Worm (Caenorhabditis elegans) whole organism, L4/young adult: Measurements from ENCODE around the gene ztf-18.

Experiments
- W03F9.2 ChIP-seq: fragments of 150-350 bp; optimal IDR thresholded peaks from 2 replicates; lab custom pipeline; 2014; ENCODE audit warnings: missing biosample characterization, missing genetic modification characterization
- dao-5 ChIP-seq: sonication (generic microtip); optimal IDR thresholded peaks from 2 replicates; lab custom pipeline; 2016; ENCODE audit warnings: missing genotype, missing genetic modification characterization, moderate library complexity, missing compliant biosample characterization
- him-1 ChIP-seq: sonication (generic microtip); optimal IDR thresholded peaks from 2 replicates; lab custom pipeline; 2016; ENCODE audit warnings: missing genotype, missing genetic modification reagents, missing genetic modification characterization, missing compliant biosample characterization

Gene ztf-18

DNA sequence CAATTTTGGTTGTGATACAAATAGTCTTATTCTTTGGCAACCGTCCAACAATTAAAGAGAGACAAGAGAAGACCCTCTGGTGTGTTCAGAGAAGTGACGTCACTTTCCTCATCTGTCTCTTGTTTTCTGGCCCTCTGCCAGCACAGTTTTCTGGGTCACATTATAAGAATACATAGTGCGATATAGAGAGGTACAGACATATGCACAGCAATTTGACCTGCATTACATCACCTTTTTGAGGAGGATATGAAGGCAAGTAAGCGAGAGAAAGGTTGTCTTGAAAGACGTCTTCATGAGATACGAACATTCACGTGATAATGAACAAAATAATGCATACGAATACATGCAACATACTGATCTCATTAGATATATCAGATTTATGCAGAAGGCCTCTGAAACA lies 25.0 kb downstream of the ztf-18 start:
- no peak for TF ChIP-seq W03F9.2
- no peak for TF ChIP-seq him-1 (tag; lab: Kevin White, UChicago)
- TF ChIP-seq dao-5: no peak

DNA sequence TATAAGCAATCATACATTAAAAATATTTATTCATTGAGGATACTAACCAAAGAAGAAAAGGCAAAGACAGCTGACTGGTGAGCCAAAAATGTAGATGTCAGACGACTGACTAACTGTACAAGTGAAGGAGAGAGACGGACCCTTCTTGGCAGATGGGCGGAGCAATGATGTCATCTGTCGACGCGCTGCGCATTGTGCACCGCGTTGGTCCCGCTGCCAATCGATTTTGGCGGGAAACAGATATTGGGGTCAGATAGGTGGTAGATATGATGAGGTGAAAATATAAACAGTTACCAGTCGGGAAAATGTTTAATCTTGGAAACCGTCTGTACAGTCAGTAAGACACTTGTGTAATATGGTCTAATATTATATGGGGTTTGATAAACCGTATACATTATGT lies 25.6 kb downstream of the ztf-18 start, which contains the start of gene T24C4.2:
Gene T24C4.2, minus strand, starts transcription at position 101 of the 400 bp plus-strand sequence.
- TF ChIP-seq him-1 (tag; lab: Kevin White, UChicago) (no peak), W03F9.2 (no peak), dao-5 (no peak)

DNA sequence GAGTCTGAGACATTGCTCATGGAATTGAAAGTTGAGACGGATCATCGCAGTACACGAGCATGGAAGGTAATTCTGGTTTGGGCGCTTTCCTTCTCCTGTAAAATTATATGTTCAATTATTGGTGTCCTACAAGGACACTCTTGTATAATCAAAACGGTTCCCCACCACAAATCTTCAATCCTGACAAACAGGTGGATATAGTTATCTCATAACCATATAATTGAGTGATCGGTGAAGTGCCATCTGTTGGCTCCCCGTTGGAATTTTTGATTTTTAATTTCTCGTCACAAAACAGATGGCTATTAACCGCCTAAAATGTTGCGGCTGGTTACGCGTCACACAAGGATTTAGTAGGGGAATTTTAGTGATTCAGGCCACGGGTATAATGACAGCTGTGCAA lies 26.6 kb downstream of the ztf-18 start:
- no peak for TF ChIP-seq him-1 (tag; lab: Kevin White, UChicago)
- no peak for TF ChIP-seq dao-5
- no peak for TF ChIP-seq W03F9.2

DNA sequence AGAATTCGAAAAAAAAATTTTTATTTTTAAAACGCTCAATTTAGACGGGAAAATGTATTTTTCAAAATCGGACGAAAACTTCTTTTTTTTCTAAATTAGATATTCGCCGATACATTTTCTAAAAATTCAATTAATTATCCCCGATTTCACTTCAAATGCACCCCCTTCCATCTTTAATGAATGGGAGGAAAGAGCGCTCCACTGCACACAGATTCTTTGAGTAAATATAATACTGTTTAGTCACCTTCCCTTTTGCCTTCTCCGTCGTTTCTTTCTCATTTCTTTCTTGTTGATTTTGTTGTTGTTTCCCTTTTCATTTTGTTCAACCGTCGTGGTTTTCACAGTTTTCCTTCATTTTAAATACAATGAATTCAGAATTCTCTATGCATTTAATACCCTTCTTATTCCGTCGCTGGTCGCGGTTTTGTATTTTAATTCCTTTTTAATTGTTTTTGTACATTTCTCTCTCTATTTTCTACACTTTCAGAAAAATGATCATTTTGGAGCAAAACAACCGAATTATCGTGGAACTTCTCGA lies 33.6 kb downstream of the ztf-18 start, which contains the start of gene arx-4:
Gene arx-4, plus strand, starts transcription at position 488 of the 538 bp plus-strand sequence.
- TF ChIP-seq W03F9.2: no peak
- TF ChIP-seq him-1 (tag; lab: Kevin White, UChicago): no peak
- no peak for TF ChIP-seq dao-5

DNA sequence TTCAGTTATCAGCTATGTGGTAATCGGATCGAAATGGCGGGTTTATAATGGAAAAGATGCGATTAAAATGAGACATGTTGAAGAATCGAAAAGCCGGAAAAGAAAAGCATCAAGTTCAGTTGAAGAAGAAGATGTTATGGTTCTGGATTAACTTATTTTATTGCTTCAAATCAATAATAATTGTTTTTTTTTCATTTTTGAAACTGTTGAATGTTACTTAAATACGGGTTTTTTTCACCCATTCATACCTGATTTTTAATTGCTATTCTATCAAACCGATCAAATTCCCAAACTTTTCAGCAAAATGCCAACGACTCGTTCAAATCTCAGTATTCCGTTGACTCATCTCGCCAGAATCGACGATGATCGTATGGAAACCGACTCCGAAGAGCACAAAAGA lies 35.6 kb downstream of the ztf-18 start, which contains the start of gene exos-4.2:
Gene exos-4.2, plus strand, starts transcription at position 301 of the 400 bp plus-strand sequence.
- TF ChIP-seq W03F9.2 (no peak), dao-5 (no peak), him-1 (tag; lab: Kevin White, UChicago) (no peak)

DNA sequence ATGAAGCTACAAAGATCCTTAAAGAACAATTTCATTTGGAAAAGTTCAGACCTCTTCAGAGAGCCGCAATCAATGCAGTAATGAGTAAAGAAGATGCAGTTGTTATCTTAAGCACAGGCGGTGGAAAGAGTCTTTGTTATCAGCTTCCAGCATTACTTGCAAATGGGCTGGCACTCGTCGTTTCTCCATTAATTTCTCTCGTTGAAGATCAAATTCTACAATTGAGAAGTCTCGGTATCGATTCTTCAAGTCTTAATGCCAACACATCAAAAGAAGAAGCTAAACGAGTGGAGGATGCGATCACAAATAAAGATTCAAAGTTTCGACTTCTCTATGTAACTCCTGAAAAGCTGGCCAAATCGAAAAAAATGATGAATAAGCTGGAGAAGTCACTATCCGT lies 38.6 kb downstream of the ztf-18 start:
- TF ChIP-seq W03F9.2: no peak
- TF ChIP-seq dao-5: no peak
- TF ChIP-seq him-1 (tag; lab: Kevin White, UChicago): no peak

DNA sequence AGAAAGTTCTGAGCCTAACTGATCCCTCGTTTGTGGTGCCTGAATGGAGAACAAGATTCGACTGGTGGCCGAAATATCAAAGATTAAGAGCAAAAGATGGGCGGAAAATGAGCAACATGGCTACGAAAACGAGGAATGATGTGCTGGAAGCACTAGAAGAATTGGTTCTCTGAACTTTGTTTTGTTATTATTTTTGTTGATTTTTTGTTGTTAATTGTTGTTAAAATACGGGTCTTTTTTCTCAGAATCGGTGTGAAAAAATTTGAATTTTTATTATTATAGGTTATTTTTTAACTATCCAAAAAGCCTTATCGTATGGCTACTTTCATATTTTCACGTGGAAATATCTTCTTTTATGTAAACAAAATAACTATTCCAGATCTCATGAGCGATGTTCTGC lies 39.3 kb downstream of the ztf-18 start, which contains the start of gene K02F3.12:
Gene K02F3.12, plus strand, starts transcription at position 301 of the 400 bp plus-strand sequence.
- no peak for TF ChIP-seq dao-5
- no peak for TF ChIP-seq W03F9.2
- TF ChIP-seq him-1 (tag; lab: Kevin White, UChicago): no peak

DNA sequence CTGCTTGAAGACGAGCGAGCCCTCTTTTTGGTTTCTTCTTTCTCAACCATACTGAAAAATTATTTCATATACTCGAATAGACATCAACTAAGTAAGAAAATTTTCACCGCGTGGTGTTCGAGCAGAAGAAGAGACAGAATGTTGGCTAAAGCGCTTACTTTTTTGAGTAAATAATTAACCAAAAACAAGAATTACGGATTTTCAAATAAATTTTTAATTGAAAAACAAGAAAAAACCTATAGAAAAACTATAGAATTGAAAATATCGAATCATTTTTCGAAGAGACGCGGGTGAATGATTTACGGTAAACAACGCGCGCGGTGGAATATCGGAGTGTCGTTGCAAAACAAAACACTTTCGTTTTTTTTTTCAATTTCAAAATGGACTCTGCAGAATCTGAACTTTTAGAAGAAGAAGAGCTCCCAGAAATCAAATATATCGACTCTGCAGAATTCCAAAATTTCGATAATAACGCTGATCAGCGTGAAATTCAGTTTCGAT lies 41.6 kb downstream of the ztf-18 start, which contains the start of the genes rnp-5 and tag-51:
Gene rnp-5, minus strand, starts transcription at position 51 of the 501 bp plus-strand sequence.
Gene tag-51, plus strand, starts transcription at position 363 of the 501 bp plus-strand sequence.
- TF ChIP-seq W03F9.2: no peak

DNA sequence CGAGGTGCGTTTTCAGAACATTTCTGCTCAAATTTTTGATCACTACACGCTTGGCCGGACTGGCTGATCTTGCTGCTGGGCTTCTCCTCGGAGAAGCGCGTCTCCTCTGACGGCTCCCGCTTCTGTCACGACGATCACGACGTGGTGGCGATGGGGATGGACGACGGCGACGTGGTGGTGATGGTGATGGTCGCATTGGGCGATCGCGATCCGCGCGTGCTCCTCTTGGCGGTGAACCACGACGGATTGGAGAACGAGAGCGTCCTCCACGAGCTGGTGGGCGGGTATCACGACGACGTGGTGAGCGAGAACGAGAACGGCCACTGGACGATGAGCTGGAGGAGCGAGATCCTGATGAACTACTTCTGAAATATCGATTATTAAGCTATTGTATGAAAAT lies 42.1 kb downstream of the ztf-18 start:
- TF ChIP-seq him-1 (tag; lab: Kevin White, UChicago) (no peak), dao-5 (no peak), W03F9.2 (no peak)

DNA sequence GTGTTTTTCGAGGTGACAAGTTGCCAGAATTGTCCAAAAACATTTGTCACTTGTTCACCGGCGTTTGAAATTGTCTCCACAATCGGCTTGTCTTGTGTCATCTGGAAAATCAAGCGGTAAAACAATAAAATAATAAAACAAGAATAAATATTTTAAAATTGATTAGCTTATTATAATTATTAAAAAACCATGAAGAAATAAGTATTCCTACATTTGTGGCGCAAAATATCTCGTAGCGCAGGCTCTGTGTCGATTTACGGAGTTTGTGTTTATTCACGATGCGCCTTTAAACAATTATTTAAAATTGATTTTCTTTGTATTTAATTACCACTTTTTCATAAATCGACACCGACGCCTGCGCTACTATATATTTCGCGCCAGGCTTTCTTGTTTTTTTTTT lies 43.2 kb downstream of the ztf-18 start, which contains the start of gene moma-1:
Gene moma-1, minus strand, starts transcription at position 101 of the 400 bp plus-strand sequence.
- TF ChIP-seq him-1 (tag; lab: Kevin White, UChicago) (no peak), W03F9.2 (no peak), dao-5 (no peak)

DNA sequence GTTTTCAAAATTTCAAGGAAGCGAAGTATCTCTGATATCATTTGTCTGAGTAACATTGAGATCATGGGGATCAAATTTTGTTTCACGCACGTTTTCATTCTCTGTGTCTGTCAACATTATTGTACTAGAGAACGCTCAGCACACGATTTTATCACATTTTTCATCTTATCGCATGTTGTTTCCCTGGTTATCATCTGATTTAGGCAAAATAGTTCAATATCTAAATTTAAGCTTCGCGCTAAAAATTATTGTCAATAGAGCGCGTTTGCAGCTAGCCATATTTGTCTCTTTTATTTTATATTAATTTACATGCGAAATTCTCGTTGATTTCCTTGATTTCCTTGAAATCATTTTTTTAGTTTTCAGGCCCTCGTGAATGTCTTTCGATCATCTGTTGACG lies 50.0 kb downstream of the ztf-18 start, which contains the start of gene K02F3.2:
Gene K02F3.2, plus strand, starts transcription at position 357 of the 400 bp plus-strand sequence.
- TF ChIP-seq dao-5 (no peak), him-1 (tag; lab: Kevin White, UChicago) (no peak), W03F9.2 (no peak)

DNA sequence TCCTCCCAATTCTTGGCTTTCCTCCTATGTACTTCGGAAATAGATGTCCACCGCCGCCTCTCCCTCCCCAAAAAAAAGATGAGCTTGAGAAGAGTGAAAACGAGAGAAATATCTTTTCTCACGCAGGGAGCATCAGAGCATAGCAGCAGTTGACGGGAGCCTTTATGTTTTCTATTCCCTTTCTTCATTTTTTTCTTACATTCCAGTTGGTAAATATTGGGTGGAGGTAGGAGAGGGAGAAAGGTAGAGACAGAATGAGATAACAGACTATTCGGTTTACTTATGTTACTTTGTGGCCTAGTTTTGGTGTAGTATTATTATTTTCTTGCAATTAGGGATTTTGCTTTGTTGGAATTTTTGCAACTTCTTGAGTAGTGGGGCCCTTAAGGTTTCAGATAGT lies 50.9 kb downstream of the ztf-18 start:
- no peak for TF ChIP-seq W03F9.2
- TF ChIP-seq dao-5: no peak
- TF ChIP-seq him-1 (tag; lab: Kevin White, UChicago): no peak

DNA sequence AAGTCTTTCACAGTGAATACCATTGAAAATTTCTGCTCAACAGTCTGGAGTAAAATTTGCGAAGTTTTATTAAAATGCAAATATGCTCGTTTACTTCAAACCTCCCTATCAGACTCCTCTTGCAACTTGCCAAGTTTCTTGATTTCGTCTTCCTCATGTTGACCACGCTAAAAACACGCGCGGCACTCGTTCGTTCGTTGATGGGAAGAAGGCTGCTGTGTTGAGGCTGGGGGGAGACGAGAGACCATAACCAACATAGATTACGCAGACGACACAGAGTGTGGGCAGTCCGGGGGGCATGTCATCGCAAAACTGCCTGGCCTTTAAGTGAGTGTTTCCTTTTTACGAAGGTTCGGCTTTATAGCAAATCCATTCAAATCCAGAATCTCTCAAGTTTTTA lies 51.5 kb downstream of the ztf-18 start:
- TF ChIP-seq dao-5 (no peak), him-1 (tag; lab: Kevin White, UChicago) (no peak), W03F9.2 (no peak)

DNA sequence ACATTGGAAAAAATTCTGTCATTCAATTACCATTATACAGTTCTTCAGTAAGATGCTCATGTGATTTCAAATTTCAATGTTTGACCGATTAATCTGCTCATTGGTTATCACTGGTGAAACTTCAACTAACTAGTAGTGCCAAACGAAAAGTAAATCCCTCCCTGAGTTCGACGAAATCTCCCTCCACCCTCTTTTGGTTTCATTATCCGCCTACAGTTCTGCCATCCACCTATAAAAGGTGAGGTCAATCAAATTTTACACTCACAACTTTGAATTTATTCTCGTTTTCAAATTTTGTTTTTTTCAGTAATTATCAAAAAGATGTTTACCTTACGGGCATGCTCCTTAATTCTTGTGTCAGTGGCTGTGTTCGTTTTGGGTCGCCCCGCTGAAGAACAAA lies 52.9 kb downstream of the ztf-18 start, which contains the start of gene far-8:
Gene far-8, plus strand, starts transcription at position 301 of the 400 bp plus-strand sequence.
- TF ChIP-seq dao-5: no peak
